Fruit fly (Drosophila melanogaster) whole organism, embryonic: ENCODE measurements around the gene Bet1.

ENCODE experiments used
- CG33557 ChIP-seq: fragments of 200-800 bp; sonication (Bioruptor generic); optimal IDR thresholded peaks from 2 replicates; lab custom pipeline; 2019; ENCODE audit warnings: missing biosample characterization, mild to moderate bottlenecking, missing genetic modification characterization, moderate library complexity
- CG6689 ChIP-seq: fragments of 200-800 bp; sonication (Bioruptor generic); IDR thresholded peaks from 2 replicates; pipeline ENCODE4 v1.3.6; 2022; ENCODE audit warnings: missing biosample characterization, missing genetic modification characterization
- CG6813 ChIP-seq: fragments of 200-800 bp; sonication (Bioruptor generic); optimal IDR thresholded peaks from 2 replicates; lab custom pipeline; 2017; ENCODE audit warnings: missing biosample characterization, missing genetic modification characterization, mild to moderate bottlenecking, moderate library complexity, missing genetic modification reagents
- D ChIP-seq, 2 experiments: fragments of 200-800 bp in 1 of 2; fragments of >200 bp in 1 of 2; sonication (Bioruptor generic) in 1 of 2; optimal IDR thresholded peaks; 2 replicates in 1 of 2; 3 replicates in 1 of 2; lab custom pipeline; 2017; ENCODE audit warnings: mild to moderate bottlenecking in 1 of 2, missing biosample characterization in 1 of 2, missing genetic modification characterization in 1 of 2, missing genetic modification reagents in 1 of 2
- GATAe ChIP-seq: fragments of 200-800 bp; sonication (Bioruptor generic); conservative IDR thresholded peaks from 2 replicates; pipeline ENCODE4 v1.3.6; 2022; ENCODE audit warnings: missing biosample characterization, missing genetic modification characterization
- Lim3 ChIP-seq: fragments of 200-800 bp; sonication (Bioruptor generic); IDR thresholded peaks from 2 replicates; pipeline ENCODE4 v1.3.6; 2022; ENCODE audit warnings: missing biosample characterization, missing genetic modification characterization
- ac ChIP-seq: fragments of 200-800 bp; sonication (Bioruptor generic); optimal IDR thresholded peaks from 3 replicates; lab custom pipeline; 2017; ENCODE audit warnings: missing biosample characterization, mild to moderate bottlenecking, missing genetic modification characterization
- lab ChIP-seq: fragments of 200-800 bp; sonication (Bioruptor generic); optimal IDR thresholded peaks from 3 replicates; lab custom pipeline; 2017; ENCODE audit warnings: missing biosample characterization, missing genetic modification characterization, mild to moderate bottlenecking, moderate library complexity, missing genetic modification reagents
- ranshi ChIP-seq: fragments of 200-800 bp; sonication (Bioruptor generic); IDR thresholded peaks from 2 replicates; pipeline ENCODE4 v1.3.6; 2022; ENCODE audit warnings: missing biosample characterization, missing genetic modification characterization
- repo ChIP-seq: fragments of 200-800 bp; sonication (Bioruptor generic); optimal IDR thresholded peaks from 2 replicates; lab custom pipeline; 2016; ENCODE audit warnings: missing biosample characterization, missing genetic modification characterization
- tin ChIP-seq: fragments of 200-800 bp; sonication (Bioruptor generic); optimal IDR thresholded peaks from 3 replicates; lab custom pipeline; 2016; ENCODE audit warnings: missing biosample characterization, missing genetic modification characterization

- no peak for TF ChIP-seq repo (GFP tag; lab: Kevin White, UChicago)
- TF ChIP-seq ac (GFP tag; lab: Kevin White, UChicago) = no peak
- TF ChIP-seq D (optimal IDR thresholded peaks at IDR 0.05; lab: Kevin White, UChicago) = no peak
- no peak for TF ChIP-seq D (GFP tag; optimal IDR thresholded peaks at IDR 0.05; lab: Kevin White, UChicago)
- TF ChIP-seq CG33557 (GFP tag; lab: Kevin White, UChicago) = no peak
- TF ChIP-seq GATAe (GFP tag; lab: Robert Waterston, UW) = no peak
- no peak for TF ChIP-seq lab (GFP tag; lab: Kevin White, UChicago)
- TF ChIP-seq Lim3 = no peak
- no peak for TF ChIP-seq tin (GFP tag; lab: Kevin White, UChicago)
- no peak for TF ChIP-seq ranshi
- TF ChIP-seq CG6689 (GFP tag; lab: Robert Waterston, UW) = no peak
- no peak for TF ChIP-seq CG6813 (GFP tag; lab: Kevin White, UChicago)
These were observed 14.3 kb downstream of the Bet1 start, which contains the start of gene CG14086 for dm6 chr3L:19275491-19275890.
